Worm (Caenorhabditis elegans) whole organism, L2 larva: Measurements from ENCODE around the gene Y116F11A.6.

Experiments
- Y55F3AM.14 ChIP-seq: fragments of 200-800 bp; sonication (Bioruptor generic); optimal IDR thresholded peaks from 2 replicates; lab custom pipeline; 2018; ENCODE audit warnings: mild to moderate bottlenecking, missing genetic modification characterization, missing compliant biosample characterization
- unc-62 ChIP-seq: fragments of 150-350 bp; optimal IDR thresholded peaks from 2 replicates; lab custom pipeline; 2014; ENCODE audit warnings: missing biosample characterization, missing genetic modification reagents, missing genetic modification characterization
- zag-1 ChIP-seq: fragments of 150-350 bp; optimal IDR thresholded peaks from 2 replicates; lab custom pipeline; 2014; ENCODE audit warnings: missing biosample characterization, missing genetic modification characterization

DNA sequence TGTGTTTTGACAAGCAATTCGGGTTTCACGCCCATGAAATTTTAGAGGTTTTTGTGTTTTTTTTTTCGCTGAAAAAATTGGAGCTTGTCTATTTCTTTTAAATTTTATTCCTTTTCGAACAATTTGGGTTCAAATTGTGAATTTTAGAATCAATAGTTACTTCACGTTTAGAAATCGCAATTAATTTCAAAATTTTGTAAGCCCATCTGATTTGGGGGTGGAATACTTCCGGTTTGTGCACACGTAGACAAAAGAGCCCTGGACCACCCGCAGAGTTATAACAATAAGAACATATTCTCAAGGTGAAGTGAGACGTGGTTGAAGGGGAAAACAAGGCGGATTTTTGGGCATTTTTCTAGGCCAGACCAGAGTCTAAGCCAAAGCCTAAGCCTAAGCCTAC lies at the start of gene Y116F11A.6:
- TF ChIP-seq Y55F3AM.14 (GFP tag; lab: Kevin White, UChicago): no peak
- no peak for TF ChIP-seq zag-1 (tag; lab: Kevin White, UChicago)
- no peak for TF ChIP-seq unc-62 (GFP tag; lab: Kevin White, UChicago)
